Fruit fly (Drosophila melanogaster) whole organism: Measurements from ENCODE around the gene CG14323.

Experiments
- CG8478 ChIP-seq: fragments of >200 bp; optimal IDR thresholded peaks from 2 replicates; lab custom pipeline; 2018; ENCODE audit warnings: inconsistent platforms
- Dll ChIP-seq: fragments of >200 bp; optimal IDR thresholded peaks from 2 replicates; lab custom pipeline; 2017
- EcR ChIP-seq, 2 experiments: fragments of >200 bp; optimal IDR thresholded peaks; 2 replicates each; lab custom pipeline; 2017; ENCODE audit warnings: missing biosample characterization in 2 of 2, missing genetic modification characterization in 2 of 2, missing genetic modification reagents in 2 of 2
- pan ChIP-seq: fragments of >200 bp; optimal IDR thresholded peaks from 2 replicates; lab custom pipeline; 2017
- psq ChIP-seq: fragments of >200 bp; optimal IDR thresholded peaks from 2 replicates; lab custom pipeline; 2017
- usp ChIP-seq: fragments of >200 bp; optimal IDR thresholded peaks from 2 replicates; lab custom pipeline; 2017; ENCODE audit warnings: missing biosample characterization, missing genetic modification characterization, mixed read lengths

The CG14323 gene

dm6 chr3R:17622062-17622766, at the start of gene CG14323:
Gene CG14323 (minus strand): TSS chr3R:17622112.
- TF ChIP-seq EcR (GFP tag; optimal IDR thresholded peaks at IDR 0.05; lab: Kevin White, UChicago) = no peak
- no peak for TF ChIP-seq pan (lab: Kevin White, UChicago)
- no peak for TF ChIP-seq usp (GFP tag; lab: Kevin White, UChicago)
- no peak for TF ChIP-seq psq (lab: Kevin White, UChicago)
- no peak for TF ChIP-seq CG8478 (lab: Kevin White, UChicago)
- no peak for TF ChIP-seq Dll (lab: Kevin White, UChicago)

- TF ChIP-seq Dll (lab: Kevin White, UChicago) (no peak), pan (lab: Kevin White, UChicago) (no peak), usp (GFP tag; lab: Kevin White, UChicago) (no peak), CG8478 (lab: Kevin White, UChicago) (no peak), psq (lab: Kevin White, UChicago) (no peak), EcR (GFP tag; optimal IDR thresholded peaks at IDR 0.05; lab: Kevin White, UChicago) (no peak)
Observed at dm6 chr3R:17670857-17671336, 49.0 kb upstream of the CG14323 start, which contains the start of the genes CG7523 and Mps1. Gene CG7523 (minus strand): TSS chr3R:17670895. Gene Mps1 (plus strand): TSS chr3R:17671271.

dm6 chr3R:17670202-17670856, 48.4 kb upstream of the CG14323 start:
- TF ChIP-seq Dll (lab: Kevin White, UChicago) (no peak), EcR (GFP tag; optimal IDR thresholded peaks at IDR 0.05; lab: Kevin White, UChicago) (no peak), CG8478 (lab: Kevin White, UChicago) (no peak), usp (GFP tag; lab: Kevin White, UChicago) (no peak), psq (lab: Kevin White, UChicago) (no peak), pan (lab: Kevin White, UChicago) (no peak)

- TF ChIP-seq usp (GFP tag; lab: Kevin White, UChicago) = no peak
- no peak for TF ChIP-seq pan (lab: Kevin White, UChicago)
- TF ChIP-seq EcR (GFP tag; optimal IDR thresholded peaks at IDR 0.05; lab: Kevin White, UChicago) = no peak
- no peak for TF ChIP-seq Dll (lab: Kevin White, UChicago)
- no peak for TF ChIP-seq CG8478 (lab: Kevin White, UChicago)
- TF ChIP-seq psq (lab: Kevin White, UChicago) = no peak
Observed at dm6 chr3R:17667987-17668386, 46.1 kb upstream of the CG14323 start.

- TF ChIP-seq usp (GFP tag; lab: Kevin White, UChicago) = no peak
- no peak for TF ChIP-seq EcR (GFP tag; optimal IDR thresholded peaks at IDR 0.05; lab: Kevin White, UChicago)
- TF ChIP-seq Dll (lab: Kevin White, UChicago) = no peak
Observed at dm6 chr3R:17667279-17667678, 45.4 kb upstream of the CG14323 start, which contains the start of gene CG45045. Gene CG45045 (plus strand): TSS chr3R:17667572.

dm6 chr3R:17666797-17667156, 44.9 kb upstream of the CG14323 start:
- TF ChIP-seq psq (lab: Kevin White, UChicago) (no peak), Dll (lab: Kevin White, UChicago) (no peak), CG8478 (lab: Kevin White, UChicago) (no peak), EcR (GFP tag; optimal IDR thresholded peaks at IDR 0.05; lab: Kevin White, UChicago) (no peak), usp (GFP tag; lab: Kevin White, UChicago) (no peak), pan (lab: Kevin White, UChicago) (no peak)

dm6 chr3R:17666061-17666796, 44.3 kb upstream of the CG14323 start:
- TF ChIP-seq usp (GFP tag; lab: Kevin White, UChicago) (no peak), EcR (GFP tag; optimal IDR thresholded peaks at IDR 0.05; lab: Kevin White, UChicago) (no peak), psq (lab: Kevin White, UChicago) (no peak), pan (lab: Kevin White, UChicago) (no peak), CG8478 (lab: Kevin White, UChicago) (no peak), Dll (lab: Kevin White, UChicago) (no peak)

- TF ChIP-seq Dll (lab: Kevin White, UChicago) (no peak), usp (GFP tag; lab: Kevin White, UChicago) (no peak), CG8478 (lab: Kevin White, UChicago) (no peak), EcR (GFP tag; optimal IDR thresholded peaks at IDR 0.05; lab: Kevin White, UChicago) (no peak), pan (lab: Kevin White, UChicago) (no peak), psq (lab: Kevin White, UChicago) (no peak)
Observed at dm6 chr3R:17656923-17657322, 35.0 kb upstream of the CG14323 start.

- TF ChIP-seq CG8478 (lab: Kevin White, UChicago) = no peak
- TF ChIP-seq psq (lab: Kevin White, UChicago) = no peak
- TF ChIP-seq usp (GFP tag; lab: Kevin White, UChicago) = no peak
- TF ChIP-seq Dll (lab: Kevin White, UChicago) = no peak
- no peak for TF ChIP-seq pan (lab: Kevin White, UChicago)
- no peak for TF ChIP-seq EcR (GFP tag; optimal IDR thresholded peaks at IDR 0.05; lab: Kevin White, UChicago)
Observed at dm6 chr3R:17655040-17655439, 33.1 kb upstream of the CG14323 start.

- TF ChIP-seq pan (lab: Kevin White, UChicago) (no peak), Dll (lab: Kevin White, UChicago) (no peak), psq (lab: Kevin White, UChicago) (no peak), EcR (GFP tag; optimal IDR thresholded peaks at IDR 0.05; lab: Kevin White, UChicago) (no peak), usp (GFP tag; lab: Kevin White, UChicago) (no peak), CG8478 (lab: Kevin White, UChicago) (no peak)
Observed at dm6 chr3R:17653879-17654278, 32.0 kb upstream of the CG14323 start.
